Fruit fly (Drosophila melanogaster) whole organism, adult: ENCODE results near the gene poe.

ENCODE experiments used
- CG12768 ChIP-seq: fragments of 200-800 bp; sonication (Bioruptor generic); optimal IDR thresholded peaks from 2 replicates; lab custom pipeline; 2017; ENCODE audit warnings: missing biosample characterization, missing genetic modification characterization, mild to moderate bottlenecking, moderate library complexity, missing genetic modification reagents
- CG14711 ChIP-seq: fragments of 200-800 bp; sonication (Bioruptor generic); optimal IDR thresholded peaks from 2 replicates; lab custom pipeline; 2018; ENCODE audit warnings: missing biosample characterization, mild to moderate bottlenecking, missing genetic modification characterization, moderate library complexity
- CG1620 ChIP-seq: fragments of 200-800 bp; sonication (Bioruptor generic); optimal IDR thresholded peaks from 2 replicates; lab custom pipeline; 2016; ENCODE audit warnings: missing biosample characterization, missing genetic modification characterization
- CG33017 ChIP-seq: fragments of 200-800 bp; sonication (Bioruptor generic); optimal IDR thresholded peaks from 2 replicates; lab custom pipeline; 2018; ENCODE audit warnings: missing biosample characterization, mild to moderate bottlenecking, missing genetic modification characterization, moderate library complexity
- CG5204 ChIP-seq: fragments of 200-800 bp; sonication (Bioruptor generic); optimal IDR thresholded peaks from 2 replicates; lab custom pipeline; 2016; ENCODE audit warnings: missing biosample characterization, missing genetic modification characterization
- CG7045 ChIP-seq: fragments of 200-800 bp; sonication (Bioruptor generic); optimal IDR thresholded peaks from 2 replicates; lab custom pipeline; 2017; ENCODE audit warnings: missing biosample characterization, mild to moderate bottlenecking, missing genetic modification characterization
- Clk ChIP-seq: fragments of 200-800 bp; sonication (Bioruptor generic); optimal IDR thresholded peaks from 2 replicates; lab custom pipeline; 2017; ENCODE audit warnings: missing biosample characterization, missing genetic modification characterization
- Hr96 ChIP-seq: fragments of 200-800 bp; sonication (Bioruptor generic); optimal IDR thresholded peaks from 2 replicates; lab custom pipeline; 2016; ENCODE audit warnings: missing biosample characterization, missing genetic modification characterization
- bab1 ChIP-seq: fragments of 200-800 bp; sonication (Bioruptor generic); optimal IDR thresholded peaks from 3 replicates; lab custom pipeline; 2019; ENCODE audit warnings: missing biosample characterization, mild to moderate bottlenecking, missing genetic modification characterization, moderate library complexity
- cic ChIP-seq: fragments of 200-800 bp; sonication (Bioruptor generic); optimal IDR thresholded peaks from 2 replicates; lab custom pipeline; 2017; ENCODE audit warnings: missing biosample characterization, mild to moderate bottlenecking, missing genetic modification characterization, moderate library complexity
- ovo ChIP-seq: fragments of 200-800 bp; sonication (Bioruptor generic); optimal IDR thresholded peaks from 2 replicates; lab custom pipeline; 2016; ENCODE audit warnings: missing biosample characterization, missing genetic modification characterization
- tj ChIP-seq: fragments of 200-800 bp; sonication (Bioruptor generic); optimal IDR thresholded peaks from 3 replicates; lab custom pipeline; 2017; ENCODE audit warnings: missing biosample characterization, mild to moderate bottlenecking, missing genetic modification characterization, moderate library complexity
- toe ChIP-seq: fragments of 200-800 bp; sonication (Bioruptor generic); optimal IDR thresholded peaks from 2 replicates; lab custom pipeline; 2016; ENCODE audit warnings: missing biosample characterization, missing genetic modification characterization

dm6 chr2L:8042645-8043281 is 28.7 kb downstream of the poe start, which contains the start of gene RpL36A:
- TF ChIP-seq CG12768 (GFP tag; lab: Kevin White, UChicago) (no peak), CG5204 (GFP tag; lab: Kevin White, UChicago) (no peak), CG14711 (tag; lab: Kevin White, UChicago) (peak; percentile 40), tj (GFP tag; lab: Kevin White, UChicago) (peak; percentile 1), cic (no peak), ovo (GFP tag; lab: Kevin White, UChicago) (peak; percentile 41), CG1620 (GFP tag; lab: Kevin White, UChicago) (peak; percentile 70), CG33017 (tag; lab: Kevin White, UChicago) (peak; percentile 40), toe (GFP tag; lab: Kevin White, UChicago) (no peak), Hr96 (GFP tag; lab: Kevin White, UChicago) (no peak), bab1 (GFP tag; lab: Kevin White, UChicago) (peak; percentile 71), Clk (GFP tag; lab: Kevin White, UChicago) (no peak), CG7045 (GFP tag; lab: Kevin White, UChicago) (no peak)
